Fruit fly (Drosophila melanogaster) whole organism, embryonic: ENCODE results near the gene scpr-A.
A peak's percentile ranks its signal among the peaks of the same experiment; 100 is the strongest.

Experiments used
- Antp ChIP-seq: fragments of 200-800 bp; sonication (Bioruptor generic); optimal IDR thresholded peaks from 3 replicates; lab custom pipeline; 2016; ENCODE audit warnings: missing biosample characterization, missing genetic modification characterization
- B-H2 ChIP-seq: fragments of 200-800 bp; sonication (Bioruptor generic); optimal IDR thresholded peaks from 2 replicates; lab custom pipeline; 2018; ENCODE audit warnings: missing biosample characterization, mild to moderate bottlenecking, missing genetic modification characterization
- CG11398 ChIP-seq: fragments of 200-800 bp; sonication (Bioruptor generic); optimal IDR thresholded peaks from 2 replicates; lab custom pipeline; 2016; ENCODE audit warnings: missing biosample characterization, missing genetic modification characterization
- CG11504 ChIP-seq: fragments of 200-800 bp; sonication (Bioruptor generic); optimal IDR thresholded peaks from 3 replicates; lab custom pipeline; 2019; ENCODE audit warnings: missing biosample characterization, mild to moderate bottlenecking, missing genetic modification characterization, moderate library complexity
- CG13296 ChIP-seq: fragments of 200-800 bp; sonication (Bioruptor generic); optimal IDR thresholded peaks from 3 replicates; lab custom pipeline; 2018; ENCODE audit warnings: missing biosample characterization, mild to moderate bottlenecking, missing genetic modification characterization
- CG14667 ChIP-seq: fragments of 200-800 bp; sonication (Bioruptor generic); IDR thresholded peaks from 2 replicates; pipeline ENCODE4 v1.3.6; 2022; ENCODE audit warnings: missing biosample characterization, missing genetic modification characterization
- CG1529 ChIP-seq: fragments of 200-800 bp; sonication (Bioruptor generic); optimal IDR thresholded peaks from 3 replicates; lab custom pipeline; 2018; ENCODE audit warnings: missing biosample characterization, missing genetic modification characterization
- CG16815 ChIP-seq: fragments of 200-800 bp; sonication (Bioruptor generic); optimal IDR thresholded peaks from 3 replicates; lab custom pipeline; 2017; ENCODE audit warnings: missing biosample characterization, mild to moderate bottlenecking, missing genetic modification characterization
- CG2202 ChIP-seq: fragments of 200-800 bp; sonication (Bioruptor generic); optimal IDR thresholded peaks from 2 replicates; lab custom pipeline; 2018; ENCODE audit warnings: missing biosample characterization, mild to moderate bottlenecking, missing genetic modification characterization
- CG32772 ChIP-seq: fragments of 200-800 bp; sonication (Bioruptor generic); IDR thresholded peaks from 2 replicates; pipeline ENCODE4 v1.3.6; 2022; ENCODE audit warnings: missing biosample characterization, missing genetic modification characterization
- CG6689 ChIP-seq: fragments of 200-800 bp; sonication (Bioruptor generic); IDR thresholded peaks from 2 replicates; pipeline ENCODE4 v1.3.6; 2022; ENCODE audit warnings: missing biosample characterization, missing genetic modification characterization
- CG7963 ChIP-seq: fragments of 200-800 bp; sonication (Bioruptor generic); IDR thresholded peaks from 3 replicates; pipeline ENCODE4 v1.3.6; 2022; ENCODE audit warnings: missing biosample characterization, missing genetic modification characterization; ENCODE audit not compliant: partially characterized antibody
- CG9437 ChIP-seq: fragments of 200-800 bp; sonication (Bioruptor generic); optimal IDR thresholded peaks from 2 replicates; lab custom pipeline; 2018; ENCODE audit warnings: missing biosample characterization, mild to moderate bottlenecking, missing genetic modification characterization
- CkIIα-i1 ChIP-seq: fragments of 200-800 bp; sonication (Bioruptor generic); IDR thresholded peaks from 2 replicates; pipeline ENCODE4 v1.3.6; 2022; ENCODE audit warnings: missing biosample characterization, missing genetic modification characterization
- Deaf1 ChIP-seq: fragments of 200-800 bp; optimal IDR thresholded peaks from 3 replicates; lab custom pipeline; 2019; ENCODE audit warnings: missing biosample characterization, mild to moderate bottlenecking, missing genetic modification characterization, moderate library complexity
- Ets65A ChIP-seq: fragments of 200-800 bp; sonication (Bioruptor generic); peaks from one replicate; lab custom pipeline; 2016; ENCODE audit warnings: missing biosample characterization, missing genetic modification characterization
- Gug ChIP-seq: fragments of 200-800 bp; sonication (Bioruptor generic); IDR thresholded peaks from 4 replicates; pipeline ENCODE4 v1.3.6; 2022; ENCODE audit warnings: missing biosample characterization, missing genetic modification characterization
- H2.0 ChIP-seq: fragments of 200-800 bp; sonication (Bioruptor generic); IDR thresholded peaks from 2 replicates; pipeline ENCODE4 v1.3.6; 2022; ENCODE audit warnings: missing biosample characterization, missing genetic modification characterization
- HmgZ ChIP-seq: fragments of 200-800 bp; sonication (Bioruptor generic); optimal IDR thresholded peaks from 2 replicates; lab custom pipeline; 2018; ENCODE audit warnings: missing biosample characterization, mild to moderate bottlenecking, missing genetic modification characterization
- Hr51 ChIP-seq, 2 experiments: fragments of 200-800 bp; sonication (Bioruptor generic); optimal IDR thresholded peaks; 2 replicates in 1 of 2; 3 replicates in 1 of 2; lab custom pipeline; 2016 to 2018; ENCODE audit warnings: missing biosample characterization in 2 of 2, missing genetic modification characterization in 2 of 2, mild to moderate bottlenecking in 1 of 2, moderate library complexity in 1 of 2
- Hr78 ChIP-seq, 2 experiments: fragments of 200-800 bp in 1 of 2; fragments of >200 bp in 1 of 2; sonication (Bioruptor generic) in 1 of 2; optimal IDR thresholded peaks; 2 replicates each; lab custom pipeline; 2017 to 2019; ENCODE audit warnings: missing biosample characterization in 2 of 2, missing genetic modification characterization in 2 of 2, mild to moderate bottlenecking in 1 of 2, moderate library complexity in 1 of 2
- Lhr ChIP-seq: fragments of 200-800 bp; sonication (Bioruptor generic); optimal IDR thresholded peaks from 3 replicates; lab custom pipeline; 2017; ENCODE audit warnings: mild to moderate bottlenecking, missing biosample characterization, missing genetic modification reagents, missing genetic modification characterization
- MBD-R2 ChIP-seq: fragments of 200-800 bp; sonication (Bioruptor generic); IDR thresholded peaks from 2 replicates; pipeline ENCODE4 v1.3.6; 2022; ENCODE audit warnings: missing biosample characterization, missing genetic modification characterization
- NfI ChIP-seq: fragments of 200-800 bp; sonication (Bioruptor generic); optimal IDR thresholded peaks from 3 replicates; lab custom pipeline; 2018; ENCODE audit warnings: missing biosample characterization, mild to moderate bottlenecking, missing genetic modification characterization, moderate library complexity
- Oaz ChIP-seq: fragments of 200-800 bp; sonication (Bioruptor generic); IDR thresholded peaks from 2 replicates; pipeline ENCODE4 v1.3.6; 2022; ENCODE audit warnings: missing biosample characterization, missing genetic modification characterization
- Ptx1 ChIP-seq: fragments of 200-800 bp; sonication (Bioruptor generic); IDR thresholded peaks from 2 replicates; pipeline ENCODE4 v1.3.6; 2022; ENCODE audit warnings: missing biosample characterization, missing genetic modification characterization
- Sox100B ChIP-seq: fragments of 200-800 bp; sonication (Bioruptor generic); optimal IDR thresholded peaks from 3 replicates; lab custom pipeline; 2018; ENCODE audit warnings: missing biosample characterization, mild to moderate bottlenecking, missing genetic modification characterization
- Sry-δ ChIP-seq: fragments of 200-800 bp; sonication (Bioruptor generic); optimal IDR thresholded peaks from 2 replicates; lab custom pipeline; 2016; ENCODE audit warnings: missing biosample characterization, missing genetic modification characterization
- ara ChIP-seq: fragments of 200-800 bp; sonication (Bioruptor generic); IDR thresholded peaks from 2 replicates; pipeline ENCODE4 v1.3.6; 2022; ENCODE audit warnings: missing biosample characterization, missing genetic modification characterization
- ato ChIP-seq: fragments of 200-800 bp; sonication (Bioruptor generic); IDR thresholded peaks from 2 replicates; pipeline ENCODE4 v1.3.6; 2022; ENCODE audit warnings: missing biosample characterization, missing genetic modification characterization; ENCODE audit not compliant: partially characterized antibody
- btn ChIP-seq: fragments of 200-800 bp; sonication (Bioruptor generic); optimal IDR thresholded peaks from 2 replicates; lab custom pipeline; 2016; ENCODE audit warnings: missing biosample characterization, missing genetic modification characterization
- cad ChIP-seq: fragments of >200 bp; optimal IDR thresholded peaks from 2 replicates; lab custom pipeline; 2017; ENCODE audit warnings: missing biosample characterization, missing genetic modification characterization
- cas ChIP-seq: fragments of 200-800 bp; sonication (Bioruptor generic); IDR thresholded peaks from 2 replicates; pipeline ENCODE4 v1.3.6; 2022; ENCODE audit warnings: missing biosample characterization, missing genetic modification characterization
- dan ChIP-seq: fragments of 200-800 bp; sonication (Bioruptor generic); IDR thresholded peaks from 2 replicates; pipeline ENCODE4 v1.3.6; 2022; ENCODE audit warnings: missing biosample characterization, missing genetic modification characterization
- fd102C ChIP-seq: fragments of 200-800 bp; sonication (Bioruptor generic); optimal IDR thresholded peaks from 2 replicates; lab custom pipeline; 2018; ENCODE audit warnings: missing biosample characterization, mild to moderate bottlenecking, missing genetic modification characterization, moderate library complexity
- fd96Cb ChIP-seq: fragments of 200-800 bp; sonication (Bioruptor generic); optimal IDR thresholded peaks from 2 replicates; lab custom pipeline; 2018; ENCODE audit warnings: missing biosample characterization, mild to moderate bottlenecking, missing genetic modification characterization, moderate library complexity
- gcm ChIP-seq: fragments of 200-800 bp; sonication (Bioruptor generic); optimal IDR thresholded peaks from 2 replicates; lab custom pipeline; 2019; ENCODE audit warnings: missing biosample characterization, mild to moderate bottlenecking, missing genetic modification characterization, moderate library complexity
- her ChIP-seq: fragments of 200-800 bp; sonication (Bioruptor generic); optimal IDR thresholded peaks from 2 replicates; lab custom pipeline; 2016; ENCODE audit warnings: missing biosample characterization, missing genetic modification characterization
- kay ChIP-seq: fragments of 200-800 bp; sonication (Bioruptor generic); optimal IDR thresholded peaks from 2 replicates; lab custom pipeline; 2016; ENCODE audit warnings: missing biosample characterization, missing genetic modification characterization
- lilli ChIP-seq: fragments of 200-800 bp; sonication (Bioruptor generic); optimal IDR thresholded peaks from 3 replicates; lab custom pipeline; 2016; ENCODE audit warnings: missing biosample characterization, missing genetic modification characterization
- pita ChIP-seq: fragments of 200-800 bp; sonication (Bioruptor generic); optimal IDR thresholded peaks from 2 replicates; lab custom pipeline; 2017; ENCODE audit warnings: missing biosample characterization, mild to moderate bottlenecking, missing genetic modification characterization
- pros ChIP-seq: fragments of 200-800 bp; sonication (Bioruptor generic); optimal IDR thresholded peaks from 3 replicates; lab custom pipeline; 2019; ENCODE audit warnings: missing biosample characterization, mild to moderate bottlenecking, missing genetic modification characterization, moderate library complexity
- psq ChIP-seq: fragments of 200-800 bp; sonication (Bioruptor generic); optimal IDR thresholded peaks from 2 replicates; lab custom pipeline; 2017; ENCODE audit warnings: missing biosample characterization, missing genetic modification characterization
- ranshi ChIP-seq: fragments of 200-800 bp; sonication (Bioruptor generic); IDR thresholded peaks from 2 replicates; pipeline ENCODE4 v1.3.6; 2022; ENCODE audit warnings: missing biosample characterization, missing genetic modification characterization
- slou ChIP-seq: fragments of 200-800 bp; sonication (Bioruptor generic); optimal IDR thresholded peaks from 3 replicates; lab custom pipeline; 2016; ENCODE audit warnings: missing biosample characterization, missing genetic modification characterization
- so ChIP-seq: fragments of 200-800 bp; sonication (Bioruptor generic); IDR thresholded peaks from 3 replicates; pipeline ENCODE4 v1.3.6; 2022; ENCODE audit warnings: missing biosample characterization, missing genetic modification characterization
- tio ChIP-seq: fragments of 200-800 bp; sonication (Bioruptor generic); optimal IDR thresholded peaks from 2 replicates; lab custom pipeline; 2017; ENCODE audit warnings: missing biosample characterization, missing genetic modification characterization, inconsistent platforms
- tll ChIP-seq, 2 experiments: fragments of 200-800 bp in 1 of 2; fragments of >200 bp in 1 of 2; sonication (Bioruptor generic) in 1 of 2; optimal IDR thresholded peaks; 2 replicates each; lab custom pipeline; 2017 to 2019; ENCODE audit warnings: missing biosample characterization in 2 of 2, missing genetic modification characterization in 2 of 2, mild to moderate bottlenecking in 1 of 2, moderate library complexity in 1 of 2
- trem ChIP-seq: fragments of 200-800 bp; optimal IDR thresholded peaks from 3 replicates; lab custom pipeline; 2019; ENCODE audit warnings: missing biosample characterization, mild to moderate bottlenecking, missing genetic modification characterization, moderate library complexity
- wek ChIP-seq: fragments of 200-800 bp; sonication (Bioruptor generic); optimal IDR thresholded peaks from 3 replicates; lab custom pipeline; 2018; ENCODE audit warnings: missing biosample characterization, mild to moderate bottlenecking, missing genetic modification characterization, moderate library complexity
- wor ChIP-seq: fragments of 200-800 bp; sonication (Bioruptor generic); IDR thresholded peaks from 2 replicates; pipeline ENCODE4 v1.3.6; 2022; ENCODE audit warnings: missing biosample characterization, missing genetic modification characterization

Gene scpr-A

dm6 chr3R:11200885-11201421 lies 40.0 kb upstream of the scpr-A start (continued):
- TF ChIP-seq H2.0 (GFP tag; lab: Robert Waterston, UW) = peak; percentile 47
- TF ChIP-seq Antp (GFP tag; lab: Kevin White, UChicago) = no peak
- TF ChIP-seq pros = no peak
- TF ChIP-seq Ets65A = no peak
- no peak for TF ChIP-seq trem (tag; lab: Kevin White, UChicago)
- TF ChIP-seq ranshi (GFP tag; lab: Robert Waterston, UW) = 0 out of 2 replicates have a peak, but pooled peaks have one; percentile 63
- peak; percentile 60 for TF ChIP-seq NfI (GFP tag; lab: Kevin White, UChicago)
- no peak for TF ChIP-seq Lhr (GFP tag; lab: Kevin White, UChicago)
- TF ChIP-seq ara (GFP tag; lab: Robert Waterston, UW) = no peak
- TF ChIP-seq CG1529 (GFP tag; lab: Kevin White, UChicago) = no peak
- 0 out of 2 replicates have a peak, but pooled peaks have one; percentile 32 for TF ChIP-seq CG32772 (GFP tag; lab: Robert Waterston, UW)
- no peak for TF ChIP-seq dan (GFP tag; lab: Robert Waterston, UW)
- peak in 1 of 2 experiments; percentile 77 for TF ChIP-seq Hr51 (GFP tag; optimal IDR thresholded peaks at IDR 0.05; lab: Kevin White, UChicago)
- no peak for TF ChIP-seq Sox100B
- peak; percentile 53 for TF ChIP-seq kay
- TF ChIP-seq Deaf1 (tag; lab: Kevin White, UChicago) = peak; percentile 26
- TF ChIP-seq CkIIα-i1 (GFP tag; lab: Robert Waterston, UW) = no peak
- no peak for TF ChIP-seq ato (GFP tag; lab: Robert Waterston, UW)
- TF ChIP-seq fd96Cb = peak; percentile 49
- TF ChIP-seq B-H2 (GFP tag; lab: Kevin White, UChicago) = no peak
- TF ChIP-seq CG7963 (GFP tag; lab: Robert Waterston, UW) = no peak
- TF ChIP-seq psq (GFP tag; lab: Kevin White, UChicago) = no peak
- TF ChIP-seq tll (GFP tag; optimal IDR thresholded peaks at IDR 0.05; lab: Kevin White, UChicago) = no peak
- peak; percentile 76 for TF ChIP-seq CG11504 (tag; lab: Kevin White, UChicago)
- TF ChIP-seq HmgZ (tag; lab: Kevin White, UChicago) = peak; percentile 26
- TF ChIP-seq CG6689 (GFP tag; lab: Robert Waterston, UW) = peak; percentile 56
- TF ChIP-seq CG2202 (tag; lab: Kevin White, UChicago) = no peak
- TF ChIP-seq tio = peak; percentile 55
- peak; percentile 33 for TF ChIP-seq CG9437 (GFP tag; lab: Kevin White, UChicago)
- peak; percentile 66 for TF ChIP-seq Ptx1 (GFP tag; lab: Robert Waterston, UW)
- no peak for TF ChIP-seq cas
- TF ChIP-seq btn = no peak
- peak; percentile 22 for TF ChIP-seq CG16815 (GFP tag; lab: Kevin White, UChicago)
- no peak for TF ChIP-seq her (GFP tag; lab: Kevin White, UChicago)
- TF ChIP-seq CG11398 (GFP tag; lab: Kevin White, UChicago) = no peak
- no peak for TF ChIP-seq fd102C (GFP tag; lab: Kevin White, UChicago)
- TF ChIP-seq CG13296 = no peak
- no peak for TF ChIP-seq cad (GFP tag; lab: Kevin White, UChicago)
- TF ChIP-seq gcm = no peak
- TF ChIP-seq Gug = peak; percentile 33; the same call in 1 of the 4 replicates
- no peak for TF ChIP-seq Oaz (GFP tag; lab: Robert Waterston, UW)
- no peak for TF ChIP-seq Sry-δ (GFP tag; lab: Kevin White, UChicago)
- no peak for TF ChIP-seq wek (GFP tag; lab: Kevin White, UChicago)
- no peak for TF ChIP-seq pita (GFP tag; lab: Kevin White, UChicago)
- no peak for TF ChIP-seq MBD-R2 (GFP tag; lab: Robert Waterston, UW)
- peak in 1 of 2 experiments; percentile 64 for TF ChIP-seq Hr78 (GFP tag; optimal IDR thresholded peaks at IDR 0.05; lab: Kevin White, UChicago)
- no peak for TF ChIP-seq so (GFP tag; lab: Robert Waterston, UW)
- TF ChIP-seq slou = peak; percentile 5
- peak; percentile 51 for TF ChIP-seq lilli
- TF ChIP-seq CG14667 = no peak
- peak; percentile 21; the same call in 1 of the 2 replicates for TF ChIP-seq wor (GFP tag; lab: Robert Waterston, UW)
